Fruit fly (Drosophila melanogaster): ENCODE results near the gene Strump.
A peak's percentile ranks its signal among the peaks of the same experiment; 100 is the strongest.

Gene Strump

dm6 chr3L:16160420-16161069, 38.7 kb downstream of the Strump start (continued):
- TF ChIP-seq zen (tag; optimal IDR thresholded peaks at IDR 0.05), result no peak
- TF ChIP-seq CG15269 (tag; optimal IDR thresholded peaks at IDR 0.05), result peak; percentile 81
- peak; percentile 41 for TF ChIP-seq maf-S (GFP tag; optimal IDR thresholded peaks at IDR 0.05)
- peak; percentile 0 for TF ChIP-seq CG17359 (tag; optimal IDR thresholded peaks at IDR 0.05)
- peak; percentile 33; the same call in 1 of the 2 replicates for TF ChIP-seq CG14441 (GFP tag; IDR thresholded peaks at IDR 0.05)
- peak; percentile 72 for TF ChIP-seq Fer3 (tag; optimal IDR thresholded peaks at IDR 0.05)
- peak; percentile 29 for TF ChIP-seq CG15696 (tag; optimal IDR thresholded peaks at IDR 0.05)
- TF ChIP-seq trem (tag; optimal IDR thresholded peaks at IDR 0.05), result no peak
- no peak for TF ChIP-seq CG33557 (GFP tag; optimal IDR thresholded peaks at IDR 0.05)
- TF ChIP-seq D19A (tag; optimal IDR thresholded peaks at IDR 0.05), result peak; percentile 64
- no peak for TF ChIP-seq hbn (GFP tag; IDR thresholded peaks at IDR 0.05; ENCODE audit: partially characterized antibody)
- no peak for TF ChIP-seq Scr (GFP tag; IDR thresholded peaks at IDR 0.05; ENCODE audit: partially characterized antibody)
- peak; percentile 14 for TF ChIP-seq CG17829 (tag; optimal IDR thresholded peaks at IDR 0.05)
- TF ChIP-seq CG16815 (GFP tag; optimal IDR thresholded peaks at IDR 0.05), result peak; percentile 39
- peak; percentile 66 for TF ChIP-seq Abd-B (GFP tag; optimal IDR thresholded peaks at IDR 0.05)
- TF ChIP-seq pho (GFP tag; optimal IDR thresholded peaks at IDR 0.05), result peak; percentile 72
- TF ChIP-seq CG9932 (GFP tag; IDR thresholded peaks at IDR 0.05), result peak; percentile 56
- peak; percentile 50 for TF ChIP-seq Antp (GFP tag; optimal IDR thresholded peaks at IDR 0.05)
- no peak for TF ChIP-seq CG4360 (GFP tag; IDR thresholded peaks at IDR 0.05)
- TF ChIP-seq kni (GFP tag; optimal IDR thresholded peaks at IDR 0.05), result no peak
- TF ChIP-seq Dbx (GFP tag; IDR thresholded peaks at IDR 0.05), result peak; percentile 54; the same call in 2 of the 3 replicates
- TF ChIP-seq nerfin-2 (GFP tag; IDR thresholded peaks at IDR 0.05; ENCODE audit: partially characterized antibody), result no peak; the same call in 1 of the 2 replicates
- no peak for TF ChIP-seq en (GFP tag; optimal IDR thresholded peaks at IDR 0.05)
- peak; percentile 77 for TF ChIP-seq mam (GFP tag; optimal IDR thresholded peaks at IDR 0.05)
- TF ChIP-seq Hey (tag; optimal IDR thresholded peaks at IDR 0.05), result no peak
- no peak for TF ChIP-seq CG12744 (GFP tag; optimal IDR thresholded peaks at IDR 0.05)
- no peak for TF ChIP-seq bowl (GFP tag; IDR thresholded peaks at IDR 0.05)
- no peak for TF ChIP-seq dmrt11E (tag; optimal IDR thresholded peaks at IDR 0.05)
- peak; percentile 39 for TF ChIP-seq CG10654 (GFP tag; optimal IDR thresholded peaks at IDR 0.05)
- TF ChIP-seq NfI (GFP tag; optimal IDR thresholded peaks at IDR 0.05), result peak; percentile 47
- no peak for TF ChIP-seq Gsc (GFP tag; IDR thresholded peaks at IDR 0.05)
- TF ChIP-seq sens (GFP tag), result peak; percentile 83
- no peak; the same call in 1 of the 2 replicates for TF ChIP-seq onecut (GFP tag; IDR thresholded peaks at IDR 0.05)
- no peak for TF ChIP-seq insv (GFP tag; optimal IDR thresholded peaks at IDR 0.05)
- TF ChIP-seq HLHmδ (GFP tag; optimal IDR thresholded peaks at IDR 0.05), result no peak
- no peak for TF ChIP-seq CG9797 (GFP tag; optimal IDR thresholded peaks at IDR 0.05)
- TF ChIP-seq nerfin-1 (tag; optimal IDR thresholded peaks at IDR 0.05), result peak; percentile 47
- TF ChIP-seq fd96Cb (tag; optimal IDR thresholded peaks at IDR 0.05), result peak; percentile 58
- TF ChIP-seq ttk (GFP tag; IDR thresholded peaks at IDR 0.05), result no peak
- no peak for TF ChIP-seq oc (tag; optimal IDR thresholded peaks at IDR 0.05)
- no peak for TF ChIP-seq hth (optimal IDR thresholded peaks at IDR 0.05)
- TF ChIP-seq z (GFP tag; IDR thresholded peaks at IDR 0.05), result no peak
- TF ChIP-seq zf30C (GFP tag; optimal IDR thresholded peaks at IDR 0.05), result peak; percentile 57
- TF ChIP-seq otp (GFP tag; IDR thresholded peaks at IDR 0.05), result no peak
- peak; percentile 31; the same call in 1 of the 3 replicates for TF ChIP-seq CG11093 (GFP tag; IDR thresholded peaks at IDR 0.05)
- TF ChIP-seq Sox100B (GFP tag; optimal IDR thresholded peaks at IDR 0.05), result peak; percentile 55
- TF ChIP-seq ham (GFP tag; IDR thresholded peaks at IDR 0.05), result no peak; the same call in 1 of the 2 replicates
- peak; percentile 30 for TF ChIP-seq CG8281 (tag; optimal IDR thresholded peaks at IDR 0.05)
- TF ChIP-seq schlank (tag; optimal IDR thresholded peaks at IDR 0.05), result peak; percentile 55
- no peak for TF ChIP-seq bigmax (GFP tag; optimal IDR thresholded peaks at IDR 0.05)
